Worm (Caenorhabditis elegans) whole organism, L3 larva: ENCODE data around the gene smf-1.

Experiments
- aly-2 ChIP-seq: fragments of 150-350 bp; optimal IDR thresholded peaks from 2 replicates; lab custom pipeline; 2014; ENCODE audit warnings: missing biosample characterization, missing genetic modification characterization
- nhr-237 ChIP-seq: fragments of 150-350 bp; optimal IDR thresholded peaks from 2 replicates; lab custom pipeline; 2014; ENCODE audit warnings: missing biosample characterization, missing genetic modification characterization
- nhr-28 ChIP-seq: fragments of 150-350 bp; optimal IDR thresholded peaks from 2 replicates; lab custom pipeline; 2014; ENCODE audit warnings: missing biosample characterization, missing genetic modification characterization
- unc-62 ChIP-seq: fragments of 150-350 bp; sonication (generic microtip); optimal IDR thresholded peaks from 4 replicates; lab custom pipeline; 2014; ENCODE audit warnings: missing biosample characterization, missing genetic modification reagents, missing genetic modification characterization

DNA sequence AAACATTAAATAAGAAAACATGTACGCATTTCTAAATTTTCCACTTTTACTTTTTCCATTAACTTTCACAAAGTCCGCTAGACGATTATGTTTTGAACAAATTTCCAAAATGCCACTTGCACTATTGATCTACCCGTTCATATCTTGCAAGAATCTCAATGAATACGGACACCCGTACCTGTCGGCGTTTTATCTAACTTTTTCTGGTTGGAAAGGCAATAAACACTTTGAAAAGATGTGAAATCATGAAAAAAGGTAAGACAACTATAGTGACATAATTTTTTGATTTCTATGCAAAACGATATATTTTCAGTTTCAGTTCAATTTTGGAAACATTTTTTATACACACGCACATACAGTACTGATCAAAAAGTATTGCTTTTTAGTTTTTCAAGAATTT lies 51.1 kb downstream of the smf-1 start:
- TF ChIP-seq nhr-237 (tag; lab: Kevin White, UChicago) (no peak), aly-2 (no peak), unc-62 (GFP tag; lab: Kevin White, UChicago) (no peak), nhr-28 (tag; lab: Kevin White, UChicago) (no peak)
